Fruit fly (Drosophila melanogaster): ENCODE measurements around the gene mura.

Gene mura

DNA sequence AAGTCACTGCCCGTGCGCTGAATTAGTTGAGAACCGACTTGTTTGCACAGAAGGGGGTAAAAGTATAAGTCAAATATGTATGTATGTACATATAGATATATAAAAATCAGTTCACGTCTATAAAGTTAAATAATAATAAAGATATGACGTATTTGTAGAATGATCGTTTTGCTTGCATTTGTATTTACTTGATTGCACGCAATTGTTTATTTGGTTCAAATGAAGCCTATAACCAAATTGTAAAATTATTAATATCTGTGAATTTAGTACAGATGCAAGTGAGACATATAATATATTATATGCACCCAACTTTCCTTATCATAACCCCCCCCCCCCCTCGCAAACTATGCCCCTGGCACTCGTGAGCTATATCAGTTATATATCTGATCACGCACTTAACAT, 49.0 kb upstream of the mura start (continued):
- TF ChIP-seq CG17361 (GFP tag; IDR thresholded peaks at IDR 0.05) (peak; percentile 69), ab (GFP tag; optimal IDR thresholded peaks at IDR 0.05) (no peak), Hsf (GFP tag; optimal IDR thresholded peaks at IDR 0.05) (no peak), CG12236 (GFP tag; optimal IDR thresholded peaks at IDR 0.05) (no peak), tgo (GFP tag; IDR thresholded peaks at IDR 0.05) (no peak), CG30020 (tag; optimal IDR thresholded peaks at IDR 0.05) (no peak), CG13775 (GFP tag; optimal IDR thresholded peaks at IDR 0.05) (peak; percentile 55), jumu (GFP tag; optimal IDR thresholded peaks at IDR 0.05) (no peak), CG6254 (GFP tag; optimal IDR thresholded peaks at IDR 0.05) (no peak), CG18619 (GFP tag; optimal IDR thresholded peaks at IDR 0.05) (peak; percentile 54), CG16815 (GFP tag; optimal IDR thresholded peaks at IDR 0.05) (peak; percentile 12), salm (tag; optimal IDR thresholded peaks at IDR 0.05) (peak; percentile 15), CG6813 (GFP tag; optimal IDR thresholded peaks at IDR 0.05) (peak; percentile 39), grau (tag; optimal IDR thresholded peaks at IDR 0.05) (peak; percentile 63), pzg (GFP tag; optimal IDR thresholded peaks at IDR 0.05) (no peak), CG10979 (tag; optimal IDR thresholded peaks at IDR 0.05) (peak; percentile 13), CG7372 (GFP tag; IDR thresholded peaks at IDR 0.05) (peak; percentile 24; the same call in 1 of the 2 replicates), Scr (GFP tag; IDR thresholded peaks at IDR 0.05; ENCODE audit: partially characterized antibody) (no peak), CG4424 (GFP tag; optimal IDR thresholded peaks at IDR 0.05) (peak; percentile 28), CG6683 (GFP tag; optimal IDR thresholded peaks at IDR 0.05) (peak; percentile 26), CG7839 (tag; optimal IDR thresholded peaks at IDR 0.05) (peak; percentile 71), CG8478 (optimal IDR thresholded peaks at IDR 0.05) (no peak), hth (optimal IDR thresholded peaks at IDR 0.05) (no peak), CG9932 (GFP tag; IDR thresholded peaks at IDR 0.05) (peak; percentile 66), nau (GFP tag; optimal IDR thresholded peaks at IDR 0.05) (peak; percentile 34), CG3281 (GFP tag; optimal IDR thresholded peaks at IDR 0.05) (peak; percentile 80), CG2129 (GFP tag; IDR thresholded peaks at IDR 0.05; ENCODE audit: partially characterized antibody) (no peak), CG10565 (GFP tag; optimal IDR thresholded peaks at IDR 0.05) (no peak), E2f1 (GFP tag; IDR thresholded peaks at IDR 0.05) (no peak), CG6765 (GFP tag; optimal IDR thresholded peaks at IDR 0.05) (peak; percentile 20), ssp (GFP tag; IDR thresholded peaks at IDR 0.05) (no peak), dan (GFP tag; IDR thresholded peaks at IDR 0.05) (no peak), CG16779 (GFP tag; IDR thresholded peaks at IDR 0.05) (no peak), chinmo (GFP tag; IDR thresholded peaks at IDR 0.05; ENCODE audit: partially characterized antibody) (no peak), esg (GFP tag; conservative IDR thresholded peaks at IDR 0.05) (no peak), CG2889 (GFP tag; IDR thresholded peaks at IDR 0.05) (no peak), tx (GFP tag; optimal IDR thresholded peaks at IDR 0.05) (no peak), CG12155 (GFP tag; optimal IDR thresholded peaks at IDR 0.05) (no peak), exex (tag; optimal IDR thresholded peaks at IDR 0.05) (peak; percentile 42), bowl (GFP tag; IDR thresholded peaks at IDR 0.05) (no peak), Dref (GFP tag; IDR thresholded peaks at IDR 0.05) (no peak), CG15269 (tag; optimal IDR thresholded peaks at IDR 0.05) (peak; percentile 9), Xrp1 (GFP tag; IDR thresholded peaks at IDR 0.05) (peak; percentile 50), al (GFP tag; IDR thresholded peaks at IDR 0.05) (peak; percentile 52; the same call in 1 of the 2 replicates), YL-1 (GFP tag; optimal IDR thresholded peaks at IDR 0.05) (no peak), pita (GFP tag; optimal IDR thresholded peaks at IDR 0.05) (no peak), nmo (GFP tag; optimal IDR thresholded peaks at IDR 0.05) (peak; percentile 61), CG15514 (GFP tag; optimal IDR thresholded peaks at IDR 0.05) (peak; percentile 53), Dp (GFP tag; optimal IDR thresholded peaks at IDR 0.05) (no peak), zen2 (GFP tag; IDR thresholded peaks at IDR 0.05; ENCODE audit: partially characterized antibody) (no peak), CG31441 (GFP tag; IDR thresholded peaks at IDR 0.05) (peak; percentile 50), Usf (GFP tag; optimal IDR thresholded peaks at IDR 0.05) (peak; percentile 41)
